Worm (Caenorhabditis elegans) whole organism, mixed stage, embryonic: Measurements from ENCODE around the gene xbx-5.

Experiments
- M03D4.4 ChIP-seq: sonication (generic microtip); optimal IDR thresholded peaks from 2 replicates; lab custom pipeline; 2017; ENCODE audit warnings: mild to moderate bottlenecking, missing genetic modification characterization, missing compliant biosample characterization
- ces-1 ChIP-seq: fragments of 150-350 bp; optimal IDR thresholded peaks from 2 replicates; lab custom pipeline; 2014; ENCODE audit warnings: missing biosample characterization, missing genetic modification reagents, missing genetic modification characterization
- elt-1 ChIP-seq: sonication (generic microtip); optimal IDR thresholded peaks from 2 replicates; lab custom pipeline; 2017; ENCODE audit warnings: missing genetic modification characterization, mild to moderate bottlenecking, missing compliant biosample characterization, antibody characterized with exemption, moderate library complexity, borderline replicate concordance; ENCODE audit not compliant: insufficient read depth
- elt-3 ChIP-seq: fragments of 150-350 bp; optimal IDR thresholded peaks from 2 replicates; lab custom pipeline; 2014; ENCODE audit warnings: missing biosample characterization, missing genetic modification characterization
- lsy-2 ChIP-seq: fragments of 150-350 bp; optimal IDR thresholded peaks from 2 replicates; lab custom pipeline; 2014; ENCODE audit warnings: missing biosample characterization, missing genetic modification characterization
- mep-1 ChIP-seq: fragments of 150-350 bp; optimal IDR thresholded peaks from 2 replicates; lab custom pipeline; 2017; ENCODE audit warnings: missing biosample characterization, missing genetic modification reagents, missing genetic modification characterization, inconsistent platforms
- nhr-76 ChIP-seq: sonication (generic microtip); optimal IDR thresholded peaks from 2 replicates; lab custom pipeline; 2017; ENCODE audit warnings: missing biosample characterization, missing genetic modification characterization
- pha-4 ChIP-seq: fragments of 150-350 bp; optimal IDR thresholded peaks from 2 replicates; lab custom pipeline; 2018; ENCODE audit warnings: missing biosample characterization, missing genetic modification reagents, missing genetic modification characterization
- snpc-4 ChIP-seq: fragments of 150-350 bp; optimal IDR thresholded peaks from 2 replicates; lab custom pipeline; 2014; ENCODE audit warnings: missing biosample characterization, missing genetic modification characterization
- sptf-1 ChIP-seq: sonication (generic microtip); optimal IDR thresholded peaks from 2 replicates; lab custom pipeline; 2017; ENCODE audit warnings: mild to moderate bottlenecking, missing genetic modification characterization, moderate library complexity, missing compliant biosample characterization
- unc-39 ChIP-seq: fragments of 150-350 bp; optimal IDR thresholded peaks from 2 replicates; lab custom pipeline; 2014; ENCODE audit warnings: missing biosample characterization, missing genetic modification characterization
- ztf-11 ChIP-seq: fragments of 150-350 bp; optimal IDR thresholded peaks from 2 replicates; lab custom pipeline; 2014; ENCODE audit warnings: missing biosample characterization, missing genetic modification characterization

DNA sequence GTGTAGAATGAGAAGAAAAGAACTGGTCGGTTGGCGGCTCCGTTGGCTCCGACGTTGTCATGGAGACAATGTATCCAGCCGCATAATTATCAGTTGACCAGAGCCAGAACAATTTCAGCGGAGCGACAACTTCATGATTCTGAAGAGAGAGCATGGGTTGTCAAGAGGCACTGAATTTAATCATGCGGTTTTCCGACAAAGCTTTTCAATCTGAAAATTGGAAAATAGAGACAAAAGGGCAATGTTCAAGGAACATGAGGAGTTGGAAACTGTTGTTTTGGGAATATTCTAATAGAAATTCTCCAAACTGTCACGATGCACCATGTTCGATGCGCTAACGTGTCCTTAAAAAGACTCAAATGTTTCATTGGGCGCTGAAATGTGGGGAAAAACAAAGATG lies at the start of gene xbx-5:
- TF ChIP-seq unc-39 (tag; lab: Kevin White, UChicago), result no peak
- TF ChIP-seq lsy-2 (tag; lab: Kevin White, UChicago), result no peak
- TF ChIP-seq elt-3 (tag; lab: Kevin White, UChicago), result no peak
- TF ChIP-seq ztf-11, result no peak
- TF ChIP-seq mep-1 (tag; lab: Kevin White, UChicago), result no peak
- no peak for TF ChIP-seq nhr-76 (tag; lab: Kevin White, UChicago)
- TF ChIP-seq ces-1 (GFP tag; lab: Kevin White, UChicago), result no peak
- no peak for TF ChIP-seq sptf-1 (tag; lab: Kevin White, UChicago)
- no peak for TF ChIP-seq pha-4 (tag; lab: Kevin White, UChicago)
- TF ChIP-seq snpc-4, result no peak
- no peak for TF ChIP-seq M03D4.4 (tag; lab: Kevin White, UChicago)
- TF ChIP-seq elt-1 (tag; lab: Kevin White, UChicago), result no peak
